Fruit fly (Drosophila melanogaster) whole organism, embryonic: ENCODE measurements around the gene CG31077.

Experiments used
- Asciz ChIP-seq: fragments of 200-800 bp; sonication (Bioruptor generic); optimal IDR thresholded peaks from 2 replicates; lab custom pipeline; 2017; ENCODE audit warnings: missing biosample characterization, mild to moderate bottlenecking, missing genetic modification characterization, missing genetic modification reagents
- Atf-2 ChIP-seq: fragments of 200-800 bp; sonication (Bioruptor generic); optimal IDR thresholded peaks from 2 replicates; lab custom pipeline; 2016; ENCODE audit warnings: missing biosample characterization, missing genetic modification characterization
- Awh ChIP-seq: fragments of 200-800 bp; sonication (Bioruptor generic); IDR thresholded peaks from 2 replicates; pipeline ENCODE4, ENCODE4 v1.3.6; 2022; ENCODE audit warnings: missing biosample characterization, missing genetic modification characterization
- Blimp-1 ChIP-seq: fragments of 200-800 bp; sonication (Bioruptor generic); optimal IDR thresholded peaks from 3 replicates; lab custom pipeline; 2018; ENCODE audit warnings: missing biosample characterization, missing genetic modification characterization, mild to moderate bottlenecking, moderate library complexity, missing genetic modification reagents
- C15 ChIP-seq: fragments of 200-800 bp; sonication (Bioruptor generic); IDR thresholded peaks from 3 replicates; pipeline ENCODE4 v1.3.6; 2022; ENCODE audit warnings: missing biosample characterization, missing genetic modification characterization
- CG10209 ChIP-seq: fragments of 200-800 bp; sonication (Bioruptor generic); optimal IDR thresholded peaks from 3 replicates; lab custom pipeline; 2017; ENCODE audit warnings: missing biosample characterization, mild to moderate bottlenecking, missing genetic modification characterization, missing genetic modification reagents
- CG10321 ChIP-seq: fragments of 200-800 bp; sonication (Bioruptor generic); IDR thresholded peaks from 2 replicates; pipeline ENCODE4 v1.3.6; 2022; ENCODE audit warnings: missing biosample characterization, missing genetic modification characterization
- CG11247 ChIP-seq: fragments of 200-800 bp; sonication (Bioruptor generic); IDR thresholded peaks from 2 replicates; pipeline ENCODE4 v1.3.6; 2022; ENCODE audit warnings: missing biosample characterization, missing genetic modification characterization
- CG12104 ChIP-seq: fragments of 200-800 bp; sonication (Bioruptor generic); optimal IDR thresholded peaks from 3 replicates; lab custom pipeline; 2016; ENCODE audit warnings: missing biosample characterization, missing genetic modification characterization
- CG12219 ChIP-seq: fragments of 200-800 bp; sonication (Bioruptor generic); optimal IDR thresholded peaks from 3 replicates; lab custom pipeline; 2018; ENCODE audit warnings: missing biosample characterization, mild to moderate bottlenecking, missing genetic modification characterization
- CG13123 ChIP-seq: fragments of 200-800 bp; sonication (Bioruptor generic); optimal IDR thresholded peaks from 2 replicates; lab custom pipeline; 2016; ENCODE audit warnings: missing biosample characterization, missing genetic modification characterization
- CG13894 ChIP-seq: fragments of 200-800 bp; sonication (Bioruptor generic); optimal IDR thresholded peaks from 3 replicates; lab custom pipeline; 2018; ENCODE audit warnings: missing biosample characterization, mild to moderate bottlenecking, missing genetic modification characterization, moderate library complexity
- CG14441 ChIP-seq: fragments of 200-800 bp; sonication (Bioruptor generic); IDR thresholded peaks from 2 replicates; pipeline ENCODE4 v1.3.6; 2022; ENCODE audit warnings: missing biosample characterization, missing genetic modification characterization
- CG14860 ChIP-seq: fragments of 200-800 bp; sonication (Bioruptor generic); IDR thresholded peaks from 3 replicates; pipeline ENCODE4 v1.3.6; 2022; ENCODE audit warnings: missing biosample characterization, missing genetic modification characterization; ENCODE audit not compliant: partially characterized antibody
- CG15514 ChIP-seq: fragments of 200-800 bp; sonication (Bioruptor generic); optimal IDR thresholded peaks from 3 replicates; lab custom pipeline; 2017; ENCODE audit warnings: missing biosample characterization, missing genetic modification characterization, mild to moderate bottlenecking, moderate library complexity, missing genetic modification reagents
- CG17186 ChIP-seq: fragments of 200-800 bp; sonication (Bioruptor generic); optimal IDR thresholded peaks from 3 replicates; lab custom pipeline; 2017; ENCODE audit warnings: missing biosample characterization, missing genetic modification reagents, missing genetic modification characterization
- CG17802 ChIP-seq: fragments of 200-800 bp; sonication (Bioruptor generic); optimal IDR thresholded peaks from 2 replicates; lab custom pipeline; 2018; ENCODE audit warnings: missing biosample characterization, mild to moderate bottlenecking, missing genetic modification characterization, moderate library complexity
- CG2129 ChIP-seq: fragments of 200-800 bp; sonication (Bioruptor generic); IDR thresholded peaks from 2 replicates; pipeline ENCODE4 v1.3.6; 2022; ENCODE audit warnings: missing biosample characterization, missing genetic modification characterization; ENCODE audit not compliant: partially characterized antibody
- CG2199 ChIP-seq: fragments of 200-800 bp; sonication (Bioruptor generic); IDR thresholded peaks from 3 replicates; pipeline ENCODE4 v1.3.6; 2022; ENCODE audit warnings: missing biosample characterization, missing genetic modification characterization
- CG31388 ChIP-seq: fragments of 200-800 bp; sonication (Bioruptor generic); optimal IDR thresholded peaks from 2 replicates; lab custom pipeline; 2016; ENCODE audit warnings: missing biosample characterization, missing genetic modification characterization
- CG31441 ChIP-seq: fragments of 200-800 bp; sonication (Bioruptor generic); IDR thresholded peaks from 2 replicates; pipeline ENCODE4 v1.3.6; 2022; ENCODE audit warnings: missing biosample characterization, missing genetic modification characterization
- CG32532 ChIP-seq: fragments of 200-800 bp; sonication (Bioruptor generic); IDR thresholded peaks from 2 replicates; pipeline ENCODE4 v1.3.6; 2022; ENCODE audit warnings: missing biosample characterization, missing genetic modification characterization
- CG6791 ChIP-seq: fragments of 200-800 bp; sonication (Bioruptor generic); IDR thresholded peaks from 3 replicates; pipeline ENCODE4 v1.3.6; 2022; ENCODE audit warnings: missing biosample characterization, missing genetic modification characterization; ENCODE audit not compliant: partially characterized antibody
- CG9932 ChIP-seq: fragments of 200-800 bp; sonication (Bioruptor generic); IDR thresholded peaks from 2 replicates; pipeline ENCODE4 v1.3.6; 2022; ENCODE audit warnings: missing biosample characterization, missing genetic modification characterization
- E2f2 ChIP-seq: fragments of 200-800 bp; sonication (Bioruptor generic); IDR thresholded peaks from 2 replicates; pipeline ENCODE4 v1.3.6; 2022; ENCODE audit warnings: missing biosample characterization, missing genetic modification characterization
- HLH4C ChIP-seq: fragments of 200-800 bp; sonication (Bioruptor generic); IDR thresholded peaks from 3 replicates; pipeline ENCODE4 v1.3.6; 2022; ENCODE audit warnings: missing biosample characterization, missing genetic modification characterization; ENCODE audit not compliant: partially characterized antibody
- HmgD ChIP-seq: fragments of 200-800 bp; sonication (Bioruptor generic); optimal IDR thresholded peaks from 3 replicates; lab custom pipeline; 2016; ENCODE audit warnings: missing biosample characterization, missing genetic modification characterization
- Hr39 ChIP-seq: fragments of >200 bp; optimal IDR thresholded peaks from 2 replicates; lab custom pipeline; 2017
- Lim3 ChIP-seq: fragments of 200-800 bp; sonication (Bioruptor generic); IDR thresholded peaks from 2 replicates; pipeline ENCODE4 v1.3.6; 2022; ENCODE audit warnings: missing biosample characterization, missing genetic modification characterization
- Mes4 ChIP-seq: fragments of 200-800 bp; sonication (Bioruptor generic); optimal IDR thresholded peaks from 2 replicates; lab custom pipeline; 2016; ENCODE audit warnings: missing biosample characterization, missing genetic modification characterization
- Neu2 ChIP-seq: fragments of 200-800 bp; sonication (Bioruptor generic); optimal IDR thresholded peaks from 3 replicates; lab custom pipeline; 2016; ENCODE audit warnings: missing biosample characterization, missing genetic modification characterization, borderline replicate concordance
- Scr ChIP-seq: fragments of 200-800 bp; sonication (Bioruptor generic); IDR thresholded peaks from 2 replicates; pipeline ENCODE4 v1.3.6; 2022; ENCODE audit warnings: missing biosample characterization, missing genetic modification characterization; ENCODE audit not compliant: partially characterized antibody
- YL-1 ChIP-seq: fragments of 200-800 bp; sonication (Bioruptor generic); optimal IDR thresholded peaks from 3 replicates; lab custom pipeline; 2017; ENCODE audit warnings: missing biosample characterization, mild to moderate bottlenecking, missing genetic modification characterization
- ara ChIP-seq: fragments of 200-800 bp; sonication (Bioruptor generic); IDR thresholded peaks from 2 replicates; pipeline ENCODE4 v1.3.6; 2022; ENCODE audit warnings: missing biosample characterization, missing genetic modification characterization
- dpn ChIP-seq, 2 experiments: fragments of 200-800 bp; sonication (Bioruptor generic); optimal IDR thresholded peaks; 3 replicates each; lab custom pipeline; 2016; ENCODE audit warnings: missing biosample characterization in 2 of 2, missing genetic modification characterization in 2 of 2
- exex ChIP-seq: fragments of 200-800 bp; sonication (Bioruptor generic); optimal IDR thresholded peaks from 4 replicates; lab custom pipeline; 2018; ENCODE audit warnings: missing biosample characterization, mild to moderate bottlenecking, missing genetic modification characterization, moderate library complexity
- grau ChIP-seq: fragments of 200-800 bp; optimal IDR thresholded peaks from 3 replicates; lab custom pipeline; 2019; ENCODE audit warnings: missing biosample characterization, mild to moderate bottlenecking, missing genetic modification characterization, moderate library complexity
- inv ChIP-seq: fragments of 200-800 bp; sonication (Bioruptor generic); IDR thresholded peaks from 2 replicates; pipeline ENCODE4 v1.3.6; 2022; ENCODE audit warnings: missing biosample characterization, missing genetic modification characterization; ENCODE audit not compliant: partially characterized antibody
- lov ChIP-seq, 2 experiments: fragments of 200-800 bp in 1 of 2; fragments of >200 bp in 1 of 2; sonication (Bioruptor generic) in 1 of 2; IDR thresholded peaks in 1 of 2; optimal IDR thresholded peaks in 1 of 2; 2 replicates in 1 of 2; 3 replicates in 1 of 2; pipeline versions ENCODE4 v1.3.6 to Lab custom; 2017 to 2022; ENCODE audit warnings: missing biosample characterization in 1 of 2, missing genetic modification characterization in 1 of 2
- nau ChIP-seq: fragments of 200-800 bp; sonication (Bioruptor generic); optimal IDR thresholded peaks from 3 replicates; lab custom pipeline; 2017; ENCODE audit warnings: missing biosample characterization, mild to moderate bottlenecking, missing genetic modification characterization, missing genetic modification reagents
- otp ChIP-seq: fragments of 200-800 bp; sonication (Bioruptor generic); IDR thresholded peaks from 3 replicates; pipeline ENCODE4, ENCODE4 v1.3.6; 2022; ENCODE audit warnings: missing biosample characterization, missing genetic modification characterization
- pan ChIP-seq, 4 experiments: fragments of >200 bp in 3 of 4; fragments of 200-800 bp in 1 of 4; sonication (Bioruptor generic) in 1 of 4; optimal IDR thresholded peaks in 3 of 4; IDR thresholded peaks in 1 of 4; 2 replicates each; pipeline versions ENCODE4 v1.3.6 to Lab custom; 2017 to 2022; ENCODE audit warnings: missing biosample characterization in 2 of 4, missing genetic modification characterization in 2 of 4, mixed read lengths in 1 of 4
- run ChIP-seq: fragments of 200-800 bp; sonication (Bioruptor generic); optimal IDR thresholded peaks from 3 replicates; lab custom pipeline; 2018; ENCODE audit warnings: missing biosample characterization, mild to moderate bottlenecking, missing genetic modification characterization
- slou ChIP-seq: fragments of 200-800 bp; sonication (Bioruptor generic); optimal IDR thresholded peaks from 3 replicates; lab custom pipeline; 2016; ENCODE audit warnings: missing biosample characterization, missing genetic modification characterization
- sqz ChIP-seq: fragments of 200-800 bp; sonication (Bioruptor generic); optimal IDR thresholded peaks from 3 replicates; lab custom pipeline; 2018; ENCODE audit warnings: missing biosample characterization, mild to moderate bottlenecking, missing genetic modification characterization
- ttk ChIP-seq: fragments of 200-800 bp; sonication (Bioruptor generic); IDR thresholded peaks from 2 replicates; pipeline ENCODE4 v2.1.2; 2022; ENCODE audit warnings: missing biosample characterization, missing genetic modification characterization
- unc-4 ChIP-seq: fragments of 200-800 bp; sonication (Bioruptor generic); IDR thresholded peaks from 2 replicates; pipeline ENCODE4 v1.3.6; 2022; ENCODE audit warnings: missing biosample characterization, missing genetic modification characterization; ENCODE audit not compliant: partially characterized antibody
- vnd ChIP-seq: fragments of 200-800 bp; sonication (Bioruptor generic); IDR thresholded peaks from 3 replicates; pipeline ENCODE4 v1.3.6; 2022; ENCODE audit warnings: missing biosample characterization, missing genetic modification characterization; ENCODE audit not compliant: partially characterized antibody

CG31077 gene

dm6 chr3R:26966794-26967323 lies 32.7 kb upstream of the CG31077 start, which contains the start of gene CG5521 (continued):
- TF ChIP-seq Mes4 = no peak
- no peak for TF ChIP-seq Awh
- no peak for TF ChIP-seq CG11247
- no peak for TF ChIP-seq CG31388
- no peak for TF ChIP-seq CG2129 (GFP tag; lab: Robert Waterston, UW)
- TF ChIP-seq CG32532 (GFP tag; lab: Robert Waterston, UW) = peak; percentile 29; the same call in 1 of the 2 replicates
- no peak for TF ChIP-seq ttk
- peak; percentile 45 for TF ChIP-seq Scr (GFP tag; lab: Robert Waterston, UW)
- no peak for TF ChIP-seq CG17802
- TF ChIP-seq CG13123 (GFP tag; lab: Kevin White, UChicago) = no peak
- 0 out of 2 replicates have a peak, but pooled peaks have one; percentile 24 for TF ChIP-seq ara (GFP tag; lab: Robert Waterston, UW)
- TF ChIP-seq exex = no peak
- no peak for TF ChIP-seq CG31441 (GFP tag; lab: Robert Waterston, UW)
- 0 out of 2 replicates have a peak, but pooled peaks have one; percentile 23 for TF ChIP-seq unc-4 (GFP tag; lab: Robert Waterston, UW)
- no peak for TF ChIP-seq CG14860 (GFP tag; lab: Robert Waterston, UW)
- no peak for TF ChIP-seq CG12219 (GFP tag; lab: Kevin White, UChicago)
- TF ChIP-seq CG14441 = no peak
- TF ChIP-seq pan (optimal IDR thresholded peaks at IDR 0.05; lab: Kevin White, UChicago) = no peak
- TF ChIP-seq pan (GFP tag; optimal IDR thresholded peaks at IDR 0.05 in 1 of 2, IDR thresholded peaks at IDR 0.05 in 1 of 2) = no peak
- peak; percentile 38 for TF ChIP-seq CG17186 (GFP tag; lab: Kevin White, UChicago)
- no peak for TF ChIP-seq CG10209 (GFP tag; lab: Kevin White, UChicago)
- TF ChIP-seq lov (optimal IDR thresholded peaks at IDR 0.05; lab: Kevin White, UChicago) = no peak
- no peak for TF ChIP-seq lov (GFP tag; IDR thresholded peaks at IDR 0.05; lab: Robert Waterston, UW)
- TF ChIP-seq YL-1 (GFP tag; lab: Kevin White, UChicago) = peak; percentile 76
- peak; percentile 51; the same call in 1 of the 2 replicates for TF ChIP-seq inv (GFP tag; lab: Robert Waterston, UW)
- TF ChIP-seq CG10321 (GFP tag; lab: Robert Waterston, UW) = no peak; the same call in 1 of the 2 replicates
- no peak for TF ChIP-seq nau (GFP tag; lab: Kevin White, UChicago)
- TF ChIP-seq C15 = no peak
- no peak for TF ChIP-seq Blimp-1 (GFP tag; lab: Kevin White, UChicago)
- TF ChIP-seq HLH4C (GFP tag; lab: Robert Waterston, UW) = peak; percentile 36; the same call in 1 of the 3 replicates
- no peak for TF ChIP-seq run (tag; lab: Kevin White, UChicago)
- TF ChIP-seq sqz (GFP tag; lab: Kevin White, UChicago) = peak; percentile 62
- peak; percentile 47; the same call in 1 of the 3 replicates for TF ChIP-seq CG2199 (GFP tag; lab: Robert Waterston, UW)
- TF ChIP-seq E2f2 = peak; percentile 24; the same call in 1 of the 2 replicates
- 0 out of 2 replicates have a peak, but pooled peaks have one; percentile 16 for TF ChIP-seq CG9932 (GFP tag; lab: Robert Waterston, UW)
- no peak for TF ChIP-seq HmgD
- TF ChIP-seq CG13894 (tag; lab: Kevin White, UChicago) = peak; percentile 32
- TF ChIP-seq CG12104 (GFP tag; lab: Kevin White, UChicago) = no peak
- no peak for TF ChIP-seq Asciz (GFP tag; lab: Kevin White, UChicago)
- no peak for TF ChIP-seq dpn (GFP tag; optimal IDR thresholded peaks at IDR 0.05; lab: Kevin White, UChicago)
- no peak for TF ChIP-seq grau
- TF ChIP-seq otp (GFP tag; lab: Robert Waterston, UW) = no peak
- no peak; the same call in 2 of the 3 replicates for TF ChIP-seq vnd (GFP tag; lab: Robert Waterston, UW)
- TF ChIP-seq Lim3 = no peak
- no peak for TF ChIP-seq CG6791
- TF ChIP-seq Atf-2 = no peak
- no peak for TF ChIP-seq slou (GFP tag; lab: Kevin White, UChicago)
- no peak for TF ChIP-seq Neu2 (GFP tag; lab: Kevin White, UChicago)
- TF ChIP-seq Hr39 = no peak
- peak; percentile 100 for TF ChIP-seq CG15514
